Fruit fly (Drosophila melanogaster) whole organism, wandering third instar larva: Measurements from ENCODE around the gene Gr22a.

Source experiments
- Dfd ChIP-seq: fragments of >200 bp; optimal IDR thresholded peaks from 2 replicates; lab custom pipeline; 2017; ENCODE audit warnings: missing biosample characterization, missing genetic modification characterization
- Hr83 ChIP-seq: fragments of 200-300 bp; sonication (Bioruptor generic); optimal IDR thresholded peaks from 2 replicates; lab custom pipeline; 2016; ENCODE audit warnings: missing biosample characterization, mild to moderate bottlenecking, missing genetic modification characterization, moderate library complexity; ENCODE audit not compliant: poor library complexity, severe bottlenecking
- dl ChIP-seq, 2 experiments: fragments of 175-275, 200-275 bp in 1 of 2; fragments of 200-275 bp in 1 of 2; sonication (Bioruptor generic); optimal IDR thresholded peaks; lab custom pipeline; 2018; ENCODE audit warnings: mild to moderate bottlenecking in 2 of 2, missing biosample characterization in 2 of 2, missing genetic modification characterization in 2 of 2, moderate library complexity in 2 of 2; ENCODE audit not compliant: partially characterized antibody in 2 of 2, insufficient read depth in 1 of 2
- dmrt93B ChIP-seq: fragments of 200-800 bp; sonication (Bioruptor generic); optimal IDR thresholded peaks from 2 replicates; lab custom pipeline; 2018; ENCODE audit warnings: missing biosample characterization, mild to moderate bottlenecking, missing genetic modification characterization
- foxo ChIP-seq, 2 experiments: fragments of 200-800 bp; sonication (Bioruptor generic); optimal IDR thresholded peaks; 2 replicates in 1 of 2; 3 replicates in 1 of 2; lab custom pipeline; 2016 to 2017; ENCODE audit warnings: missing biosample characterization in 2 of 2, missing genetic modification characterization in 2 of 2
- fru ChIP-seq: fragments of 200-800 bp; sonication (Bioruptor generic); optimal IDR thresholded peaks from 3 replicates; lab custom pipeline; 2016; ENCODE audit warnings: missing biosample characterization, mild to moderate bottlenecking, missing genetic modification characterization
- h ChIP-seq: fragments of 200-800 bp; sonication (Bioruptor generic); optimal IDR thresholded peaks from 3 replicates; lab custom pipeline; 2016; ENCODE audit warnings: missing biosample characterization, mild to moderate bottlenecking, missing genetic modification characterization
- pan ChIP-seq: fragments of >200 bp; optimal IDR thresholded peaks from 2 replicates; lab custom pipeline; 2017

DNA sequence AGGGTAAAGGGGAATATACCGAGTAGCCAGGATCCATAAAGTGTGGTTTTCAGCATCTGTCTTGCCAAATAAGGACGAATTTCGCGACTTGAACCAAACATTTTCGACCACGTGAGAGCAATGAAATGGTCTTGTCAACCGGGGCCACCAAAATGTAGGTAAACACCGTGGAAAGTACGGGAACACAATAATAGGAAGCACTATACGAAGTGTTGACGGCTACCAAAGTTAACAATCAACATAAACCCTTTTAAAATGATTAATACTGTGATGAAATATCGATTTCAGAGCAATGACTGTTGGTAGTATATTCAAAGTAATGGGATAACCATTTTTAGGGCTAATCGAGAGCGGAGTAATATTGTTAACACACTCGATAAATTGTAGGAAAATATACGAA lies 1.5 kb downstream of the Gr22a start, which contains the start of gene Gr22b:
- TF ChIP-seq h (GFP tag; lab: Kevin White, UChicago) (no peak), pan (lab: Kevin White, UChicago) (no peak), foxo (GFP tag; optimal IDR thresholded peaks at IDR 0.05; lab: Kevin White, UChicago) (no peak), Dfd (GFP tag; lab: Kevin White, UChicago) (no peak), fru (no peak), dmrt93B (GFP tag; lab: Kevin White, UChicago) (no peak), Hr83 (no peak), dl (GFP tag; optimal IDR thresholded peaks at IDR 0.05; lab: Kevin White, UChicago; ENCODE audit: insufficient read depth in 1 of 2, partially characterized antibody in 2 of 2) (no peak)
